Worm (Caenorhabditis elegans): Measurements from ENCODE around the gene nhr-257.
A peak's percentile ranks its signal among the peaks of the same experiment; 100 is the strongest.

Gene nhr-257

DNA sequence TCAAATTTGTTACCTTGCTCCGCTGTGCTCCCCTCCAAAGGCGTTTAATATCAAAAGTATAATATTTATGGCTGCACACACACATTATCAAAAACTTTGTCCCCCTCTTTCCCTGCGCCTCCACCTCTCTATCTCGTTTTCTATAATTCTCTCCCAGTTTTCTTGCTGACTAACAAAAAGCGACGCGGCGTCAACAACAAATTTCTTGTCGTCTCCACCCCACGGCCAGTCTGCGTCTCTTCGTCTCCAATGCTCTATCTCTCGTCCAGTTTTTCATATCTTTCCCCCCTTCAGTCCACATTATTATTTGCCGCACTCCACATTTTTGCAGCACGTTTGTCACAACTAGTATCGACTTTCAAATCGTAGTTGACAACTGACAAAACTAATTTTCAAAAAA, 42.2 kb upstream of the nhr-257 start:
- no peak for TF ChIP-seq mdl-1 (tag; optimal IDR thresholded peaks at IDR 0.05)
- no peak for TF ChIP-seq fkh-10 (GFP tag; optimal IDR thresholded peaks at IDR 0.05)
- TF ChIP-seq fos-1 (tag; optimal IDR thresholded peaks at IDR 0.05): no peak
- no peak for TF ChIP-seq elt-1 (tag; optimal IDR thresholded peaks at IDR 0.05)
- peak; percentile 40 for TF ChIP-seq snpc-4 (tag; optimal IDR thresholded peaks at IDR 0.05)
- no peak for TF ChIP-seq daf-12 (tag; optimal IDR thresholded peaks at IDR 0.05)
- TF ChIP-seq skn-1 (tag; optimal IDR thresholded peaks at IDR 0.05): no peak
- TF ChIP-seq nfya-1 (tag; optimal IDR thresholded peaks at IDR 0.05; ENCODE audit: insufficient read depth): peak; percentile 53
- peak; percentile 73 for TF ChIP-seq lin-39 (tag; optimal IDR thresholded peaks at IDR 0.05)
- TF ChIP-seq nhr-23 (tag; optimal IDR thresholded peaks at IDR 0.05): peak; percentile 33
- no peak for TF ChIP-seq nhr-76 (tag; optimal IDR thresholded peaks at IDR 0.05)
- no peak for TF ChIP-seq nhr-43 (tag; optimal IDR thresholded peaks at IDR 0.05; ENCODE audit: poor library complexity, severe bottlenecking)
- TF ChIP-seq egl-5 (tag; optimal IDR thresholded peaks at IDR 0.05): peak; percentile 7
- TF ChIP-seq tbx-2 (tag; optimal IDR thresholded peaks at IDR 0.05): no peak
- TF ChIP-seq unc-39 (tag; optimal IDR thresholded peaks at IDR 0.05): no peak
- TF ChIP-seq ztf-4 (tag; optimal IDR thresholded peaks at IDR 0.05): no peak
- no peak for TF ChIP-seq nhr-12 (tag; optimal IDR thresholded peaks at IDR 0.05)
- peak; percentile 39 for TF ChIP-seq R02D3.7 (tag; optimal IDR thresholded peaks at IDR 0.05)
- no peak for TF ChIP-seq nhr-237 (tag; optimal IDR thresholded peaks at IDR 0.05)
- TF ChIP-seq ZK546.5 (tag; optimal IDR thresholded peaks at IDR 0.05): no peak
- TF ChIP-seq ceh-16 (tag; optimal IDR thresholded peaks at IDR 0.05): no peak
- no peak for TF ChIP-seq ceh-28 (tag; optimal IDR thresholded peaks at IDR 0.05)
- peak; percentile 75 for TF ChIP-seq pha-4 (tag; optimal IDR thresholded peaks at IDR 0.05)
- TF ChIP-seq aly-2 (tag; optimal IDR thresholded peaks at IDR 0.05): no peak
- TF ChIP-seq nhr-25 (tag; optimal IDR thresholded peaks at IDR 0.05): peak; percentile 14
- TF ChIP-seq elt-3 (tag; optimal IDR thresholded peaks at IDR 0.05): no peak
- TF ChIP-seq egl-27 (tag; optimal IDR thresholded peaks at IDR 0.05): no peak
- TF ChIP-seq nhr-77 (tag; optimal IDR thresholded peaks at IDR 0.05): no peak
- peak; percentile 78 for TF ChIP-seq elt-2 (tag; optimal IDR thresholded peaks at IDR 0.05)
- TF ChIP-seq zag-1 (tag; optimal IDR thresholded peaks at IDR 0.05): no peak
- no peak for TF ChIP-seq nhr-67 (tag; optimal IDR thresholded peaks at IDR 0.05)
- TF ChIP-seq ama-1 (optimal IDR thresholded peaks at IDR 0.05): no peak
- no peak for TF ChIP-seq lsy-12 (tag; optimal IDR thresholded peaks at IDR 0.05)
- TF ChIP-seq ztf-11 (tag; optimal IDR thresholded peaks at IDR 0.05): no peak
- no peak for TF ChIP-seq sea-2 (GFP tag; optimal IDR thresholded peaks at IDR 0.05)
- peak; percentile 57 for TF ChIP-seq hmg-11 (tag; optimal IDR thresholded peaks at IDR 0.05)
- TF ChIP-seq ceh-9 (tag; optimal IDR thresholded peaks at IDR 0.05): no peak
- peak; percentile 24 for TF ChIP-seq pqm-1 (tag; optimal IDR thresholded peaks at IDR 0.05)
- no peak for TF ChIP-seq unc-62 (GFP tag; optimal IDR thresholded peaks at IDR 0.05)
- TF ChIP-seq nhr-28 (tag; optimal IDR thresholded peaks at IDR 0.05): no peak
- TF ChIP-seq lin-15B (tag; optimal IDR thresholded peaks at IDR 0.05): peak; percentile 2
- TF ChIP-seq eor-1 (tag; optimal IDR thresholded peaks at IDR 0.05): no peak
- TF ChIP-seq fkh-2 (tag; optimal IDR thresholded peaks at IDR 0.05): no peak
- no peak for TF ChIP-seq mml-1 (tag; optimal IDR thresholded peaks at IDR 0.05)
- TF ChIP-seq ceh-82 (tag; optimal IDR thresholded peaks at IDR 0.05): no peak

DNA sequence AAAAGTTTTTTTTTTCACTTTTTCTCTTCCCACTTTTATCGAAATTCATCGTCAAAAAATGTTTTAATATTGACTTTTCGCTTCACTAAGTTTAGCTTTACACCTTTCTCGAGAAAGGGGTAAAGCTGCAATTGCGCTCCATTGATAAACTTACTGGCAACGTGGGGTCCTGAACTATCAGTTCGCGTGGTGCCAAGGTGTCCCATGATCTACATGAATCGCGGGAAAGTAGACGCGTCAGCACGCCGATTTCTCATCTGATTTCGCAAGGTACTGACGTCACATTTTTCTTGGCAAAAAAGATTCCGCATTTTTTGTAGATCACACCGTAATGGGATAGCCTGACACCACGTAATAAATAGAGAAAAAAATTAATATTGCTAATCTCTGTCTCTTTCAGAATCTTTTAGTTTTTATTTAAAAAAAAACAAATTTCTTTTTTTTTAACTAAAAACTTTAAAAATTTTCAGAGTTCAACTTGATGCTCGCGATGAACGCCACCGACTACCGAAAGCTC, 40.9 kb upstream of the nhr-257 start, which contains the start of gene lido-15:
Gene lido-15 (plus strand): TSS at position 467 of the 517 bp plus-strand sequence.
- TF ChIP-seq pha-4 (tag; optimal IDR thresholded peaks at IDR 0.05): peak; percentile 48
- no peak for TF ChIP-seq ama-1 (optimal IDR thresholded peaks at IDR 0.05)

All from whole organism, L3 larva.